Fruit fly (Drosophila melanogaster) S2 (cell line): ENCODE data around the gene CG12581.

Experiments
- CG8478 ChIP-seq: fragments of >200 bp; optimal IDR thresholded peaks from 2 replicates; lab custom pipeline; 2018
- CTCF ChIP-seq, 2 experiments: fragments of >200 bp; optimal IDR thresholded peaks; 2 replicates each; lab custom pipeline; 2018

DNA sequence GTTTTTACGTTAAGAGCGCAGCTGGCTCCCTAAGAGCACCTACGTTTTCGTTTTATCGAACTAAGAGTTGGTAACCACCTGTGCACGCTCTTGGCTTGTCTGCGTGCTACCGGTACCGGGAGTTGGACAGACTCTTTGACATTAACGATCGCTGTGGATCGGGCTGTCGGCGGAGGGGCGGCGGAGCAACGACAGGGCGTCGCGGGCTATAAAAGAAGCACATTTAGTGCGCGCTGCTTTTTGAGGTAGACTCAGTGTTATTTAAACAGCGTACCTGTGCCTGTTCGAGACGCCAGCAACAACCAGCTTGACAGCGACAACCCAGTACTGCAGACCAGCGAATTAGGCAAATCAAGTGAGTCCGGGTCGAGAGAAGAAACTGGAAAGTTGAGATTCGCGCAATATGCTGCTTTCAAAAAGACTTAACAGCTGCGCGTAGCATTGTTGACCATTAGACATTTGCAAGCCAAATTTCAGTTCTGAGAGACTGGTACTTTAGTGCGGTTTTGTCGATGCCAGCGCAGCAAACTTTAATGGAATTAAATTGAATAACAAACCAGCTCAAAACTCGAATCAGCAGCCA, 44.1 kb upstream of the CG12581 start:
- TF ChIP-seq CTCF (optimal IDR thresholded peaks at IDR 0.05; lab: Kevin White, UChicago) (no peak), CG8478 (no peak)
